Fruit fly (Drosophila melanogaster) whole organism, embryonic: ENCODE results near the gene mRpL28.

Source experiments
- Atf-2 ChIP-seq: fragments of 200-800 bp; sonication (Bioruptor generic); optimal IDR thresholded peaks from 2 replicates; lab custom pipeline; 2016; ENCODE audit warnings: missing biosample characterization, missing genetic modification characterization
- Bdp1 ChIP-seq: fragments of 200-800 bp; sonication (Bioruptor generic); optimal IDR thresholded peaks from 3 replicates; lab custom pipeline; 2016; ENCODE audit warnings: missing biosample characterization, missing genetic modification characterization
- Blimp-1 ChIP-seq: fragments of 200-800 bp; sonication (Bioruptor generic); optimal IDR thresholded peaks from 3 replicates; lab custom pipeline; 2018; ENCODE audit warnings: missing biosample characterization, missing genetic modification characterization, mild to moderate bottlenecking, moderate library complexity, missing genetic modification reagents
- CG10267 ChIP-seq: fragments of 200-800 bp; sonication (Bioruptor generic); optimal IDR thresholded peaks from 2 replicates; lab custom pipeline; 2018; ENCODE audit warnings: missing biosample characterization, mild to moderate bottlenecking, missing genetic modification characterization, moderate library complexity
- CG10543 ChIP-seq: fragments of 200-800 bp; sonication (Bioruptor generic); optimal IDR thresholded peaks from 3 replicates; lab custom pipeline; 2017; ENCODE audit warnings: missing biosample characterization, mild to moderate bottlenecking, missing genetic modification characterization, moderate library complexity
- CG10979 ChIP-seq: fragments of 200-800 bp; sonication (Bioruptor generic); optimal IDR thresholded peaks from 2 replicates; lab custom pipeline; 2018; ENCODE audit warnings: missing biosample characterization, mild to moderate bottlenecking, missing genetic modification characterization, moderate library complexity
- CG12155 ChIP-seq: fragments of 200-800 bp; sonication (Bioruptor generic); optimal IDR thresholded peaks from 3 replicates; lab custom pipeline; 2016; ENCODE audit warnings: missing biosample characterization, missing genetic modification characterization
- CG13123 ChIP-seq: fragments of 200-800 bp; sonication (Bioruptor generic); optimal IDR thresholded peaks from 2 replicates; lab custom pipeline; 2016; ENCODE audit warnings: missing biosample characterization, missing genetic modification characterization
- CG13424 ChIP-seq: fragments of 200-800 bp; sonication (Bioruptor generic); optimal IDR thresholded peaks from 2 replicates; lab custom pipeline; 2019; ENCODE audit warnings: missing biosample characterization, mild to moderate bottlenecking, missing genetic modification characterization, moderate library complexity
- CG13624 ChIP-seq: fragments of 200-800 bp; sonication (Bioruptor generic); optimal IDR thresholded peaks from 2 replicates; lab custom pipeline; 2016; ENCODE audit warnings: missing biosample characterization, missing genetic modification characterization
- CG13775 ChIP-seq: fragments of 200-800 bp; sonication (Bioruptor generic); optimal IDR thresholded peaks from 3 replicates; lab custom pipeline; 2017; ENCODE audit warnings: missing biosample characterization, mild to moderate bottlenecking, missing genetic modification characterization
- CG13894 ChIP-seq: fragments of 200-800 bp; sonication (Bioruptor generic); optimal IDR thresholded peaks from 3 replicates; lab custom pipeline; 2018; ENCODE audit warnings: missing biosample characterization, mild to moderate bottlenecking, missing genetic modification characterization, moderate library complexity
- CG1602 ChIP-seq: fragments of 200-800 bp; sonication (Bioruptor generic); optimal IDR thresholded peaks from 3 replicates; lab custom pipeline; 2016; ENCODE audit warnings: missing biosample characterization, missing genetic modification characterization
- CG17361 ChIP-seq: fragments of 200-800 bp; sonication (Bioruptor generic); IDR thresholded peaks from 3 replicates; pipeline ENCODE4 v1.3.6; 2022; ENCODE audit warnings: missing biosample characterization, missing genetic modification characterization
- CG17385 ChIP-seq: fragments of 200-800 bp; sonication (Bioruptor generic); optimal IDR thresholded peaks from 3 replicates; lab custom pipeline; 2018; ENCODE audit warnings: missing biosample characterization, mild to moderate bottlenecking, missing genetic modification characterization
- CG1792 ChIP-seq: fragments of 200-800 bp; sonication (Bioruptor generic); optimal IDR thresholded peaks from 2 replicates; lab custom pipeline; 2016; ENCODE audit warnings: missing biosample characterization, missing genetic modification characterization
- CG18262 ChIP-seq: fragments of 200-800 bp; optimal IDR thresholded peaks from 3 replicates; lab custom pipeline; 2019; ENCODE audit warnings: missing biosample characterization, mild to moderate bottlenecking, missing genetic modification characterization, moderate library complexity
- CG2889 ChIP-seq: fragments of 200-800 bp; sonication (Bioruptor generic); IDR thresholded peaks from 3 replicates; pipeline ENCODE4 v1.3.6; 2022; ENCODE audit warnings: missing biosample characterization, missing genetic modification characterization
- CG4328 ChIP-seq: fragments of 200-800 bp; sonication (Bioruptor generic); optimal IDR thresholded peaks from 3 replicates; lab custom pipeline; 2017; ENCODE audit warnings: missing biosample characterization, missing genetic modification reagents, missing genetic modification characterization
- CG4424 ChIP-seq: fragments of 200-800 bp; sonication (Bioruptor generic); optimal IDR thresholded peaks from 3 replicates; lab custom pipeline; 2016; ENCODE audit warnings: missing biosample characterization, missing genetic modification characterization
- CG4707 ChIP-seq: fragments of 200-800 bp; sonication (Bioruptor generic); optimal IDR thresholded peaks from 2 replicates; lab custom pipeline; 2018; ENCODE audit warnings: missing biosample characterization, mild to moderate bottlenecking, missing genetic modification characterization, moderate library complexity
- CG6813 ChIP-seq: fragments of 200-800 bp; sonication (Bioruptor generic); optimal IDR thresholded peaks from 2 replicates; lab custom pipeline; 2017; ENCODE audit warnings: missing biosample characterization, missing genetic modification characterization, mild to moderate bottlenecking, moderate library complexity, missing genetic modification reagents
- CG9932 ChIP-seq: fragments of 200-800 bp; sonication (Bioruptor generic); IDR thresholded peaks from 2 replicates; pipeline ENCODE4 v1.3.6; 2022; ENCODE audit warnings: missing biosample characterization, missing genetic modification characterization
- Ets97D ChIP-seq: fragments of 200-800 bp; sonication (Bioruptor generic); optimal IDR thresholded peaks from 3 replicates; lab custom pipeline; 2016; ENCODE audit warnings: missing biosample characterization, missing genetic modification characterization
- Fer1 ChIP-seq: fragments of 200-800 bp; sonication (Bioruptor generic); optimal IDR thresholded peaks from 2 replicates; lab custom pipeline; 2017; ENCODE audit warnings: missing biosample characterization, mild to moderate bottlenecking, missing genetic modification characterization
- Gsc ChIP-seq: fragments of 200-800 bp; sonication (Bioruptor generic); IDR thresholded peaks from 2 replicates; pipeline ENCODE4 v1.3.6; 2022; ENCODE audit warnings: missing biosample characterization, missing genetic modification characterization
- Mad ChIP-seq: fragments of 200-800 bp; sonication (Bioruptor generic); optimal IDR thresholded peaks from 2 replicates; lab custom pipeline; 2016; ENCODE audit warnings: missing biosample characterization, missing genetic modification characterization
- NFAT ChIP-seq: fragments of 200-800 bp; sonication (Bioruptor generic); IDR thresholded peaks from 2 replicates; pipeline ENCODE4 v1.3.6; 2022; ENCODE audit warnings: missing biosample characterization, missing genetic modification characterization
- PHDP ChIP-seq: fragments of 200-800 bp; sonication (Bioruptor generic); optimal IDR thresholded peaks from 3 replicates; lab custom pipeline; 2018; ENCODE audit warnings: missing biosample characterization, mild to moderate bottlenecking, missing genetic modification characterization, moderate library complexity
- Sry-β ChIP-seq: fragments of 200-800 bp; sonication (Bioruptor generic); optimal IDR thresholded peaks from 2 replicates; lab custom pipeline; 2018; ENCODE audit warnings: missing biosample characterization, mild to moderate bottlenecking, missing genetic modification characterization, moderate library complexity
- Usf ChIP-seq: fragments of 200-800 bp; sonication (Bioruptor generic); optimal IDR thresholded peaks from 2 replicates; lab custom pipeline; 2017; ENCODE audit warnings: missing genotype, missing biosample characterization, missing genetic modification characterization
- amos ChIP-seq: fragments of 200-800 bp; sonication (Bioruptor generic); IDR thresholded peaks from 2 replicates; pipeline ENCODE4 v1.3.6; 2022; ENCODE audit warnings: missing biosample characterization, missing genetic modification characterization; ENCODE audit not compliant: partially characterized antibody
- bigmax ChIP-seq: fragments of 200-800 bp; sonication (Bioruptor generic); optimal IDR thresholded peaks from 2 replicates; lab custom pipeline; 2018; ENCODE audit warnings: missing biosample characterization, mild to moderate bottlenecking, missing genetic modification characterization
- bsh ChIP-seq, 2 experiments: fragments of 200-800 bp; sonication (Bioruptor generic); optimal IDR thresholded peaks; 2 replicates each; lab custom pipeline; 2017 to 2018; ENCODE audit warnings: mild to moderate bottlenecking in 2 of 2, missing biosample characterization in 2 of 2, missing genetic modification characterization in 2 of 2, moderate library complexity in 1 of 2
- chinmo ChIP-seq: fragments of 200-800 bp; sonication (Bioruptor generic); IDR thresholded peaks from 4 replicates; pipeline ENCODE4 v1.3.6; 2022; ENCODE audit warnings: missing biosample characterization, missing genetic modification characterization; ENCODE audit not compliant: partially characterized antibody
- dmrt11E ChIP-seq: fragments of 200-800 bp; sonication (Bioruptor generic); optimal IDR thresholded peaks from 3 replicates; lab custom pipeline; 2018; ENCODE audit warnings: missing biosample characterization, mild to moderate bottlenecking, missing genetic modification characterization, moderate library complexity
- gce ChIP-seq: fragments of 200-800 bp; sonication (Bioruptor generic); IDR thresholded peaks from 3 replicates; pipeline ENCODE4 v1.3.6; 2022; ENCODE audit warnings: missing biosample characterization, missing genetic modification characterization
- lilli ChIP-seq: fragments of 200-800 bp; sonication (Bioruptor generic); optimal IDR thresholded peaks from 3 replicates; lab custom pipeline; 2016; ENCODE audit warnings: missing biosample characterization, missing genetic modification characterization
- luna ChIP-seq: fragments of 200-800 bp; sonication (Bioruptor generic); optimal IDR thresholded peaks from 2 replicates; lab custom pipeline; 2016; ENCODE audit warnings: missing biosample characterization, missing genetic modification characterization
- maf-S ChIP-seq: fragments of 200-800 bp; sonication (Bioruptor generic); optimal IDR thresholded peaks from 2 replicates; lab custom pipeline; 2016; ENCODE audit warnings: missing biosample characterization, missing genetic modification characterization
- mam ChIP-seq: fragments of 200-800 bp; sonication (Bioruptor generic); optimal IDR thresholded peaks from 3 replicates; lab custom pipeline; 2016; ENCODE audit warnings: missing biosample characterization, missing genetic modification characterization
- nerfin-1 ChIP-seq: fragments of 200-800 bp; sonication (Bioruptor generic); optimal IDR thresholded peaks from 3 replicates; lab custom pipeline; 2019; ENCODE audit warnings: missing biosample characterization, mild to moderate bottlenecking, missing genetic modification characterization, moderate library complexity
- nerfin-2 ChIP-seq: fragments of 200-800 bp; sonication (Bioruptor generic); IDR thresholded peaks from 2 replicates; pipeline ENCODE4 v1.3.6; 2022; ENCODE audit warnings: missing biosample characterization, missing genetic modification characterization; ENCODE audit not compliant: partially characterized antibody
- p53 ChIP-seq: fragments of 200-800 bp; sonication (Bioruptor generic); optimal IDR thresholded peaks from 2 replicates; lab custom pipeline; 2016; ENCODE audit warnings: missing biosample characterization, missing genetic modification characterization
- sna ChIP-seq: fragments of 200-800 bp; sonication (Bioruptor generic); IDR thresholded peaks from 2 replicates; pipeline ENCODE4 v1.3.6; 2022; ENCODE audit warnings: missing biosample characterization, missing genetic modification characterization; ENCODE audit not compliant: partially characterized antibody
- sug ChIP-seq: fragments of 200-800 bp; optimal IDR thresholded peaks from 2 replicates; lab custom pipeline; 2019; ENCODE audit warnings: missing biosample characterization, mild to moderate bottlenecking, missing genetic modification characterization, moderate library complexity
- unc-4 ChIP-seq: fragments of 200-800 bp; sonication (Bioruptor generic); IDR thresholded peaks from 2 replicates; pipeline ENCODE4 v1.3.6; 2022; ENCODE audit warnings: missing biosample characterization, missing genetic modification characterization; ENCODE audit not compliant: partially characterized antibody
- vnd ChIP-seq: fragments of 200-800 bp; sonication (Bioruptor generic); IDR thresholded peaks from 3 replicates; pipeline ENCODE4 v1.3.6; 2022; ENCODE audit warnings: missing biosample characterization, missing genetic modification characterization; ENCODE audit not compliant: partially characterized antibody

The mRpL28 gene

dm6 chr2L:5009306-5010030 lies 35.7 kb downstream of the mRpL28 start, which contains the start of gene Rtnl1 (continued):
- TF ChIP-seq sna (GFP tag; lab: Robert Waterston, UW), result peak; percentile 82
- TF ChIP-seq CG9932 (GFP tag; lab: Robert Waterston, UW), result peak; percentile 75
- TF ChIP-seq lilli (GFP tag; lab: Kevin White, UChicago), result peak; percentile 32
- peak; percentile 28 for TF ChIP-seq CG13424
- TF ChIP-seq CG10267 (tag; lab: Kevin White, UChicago), result peak; percentile 65
- TF ChIP-seq CG1602 (GFP tag; lab: Kevin White, UChicago), result no peak
- TF ChIP-seq CG4707 (GFP tag; lab: Kevin White, UChicago), result no peak
- TF ChIP-seq bsh (GFP tag; optimal IDR thresholded peaks at IDR 0.05; lab: Kevin White, UChicago), result no peak
- peak; percentile 9 for TF ChIP-seq Atf-2
- peak; percentile 28 for TF ChIP-seq Fer1 (GFP tag; lab: Kevin White, UChicago)
- TF ChIP-seq Sry-β (GFP tag; lab: Kevin White, UChicago), result peak; percentile 81
- peak; percentile 17 for TF ChIP-seq CG10979
- TF ChIP-seq Gsc (GFP tag; lab: Robert Waterston, UW), result no peak
- peak; percentile 80 for TF ChIP-seq vnd (GFP tag; lab: Robert Waterston, UW)
- peak; percentile 63 for TF ChIP-seq sug (tag; lab: Kevin White, UChicago)
- TF ChIP-seq CG18262 (tag; lab: Kevin White, UChicago), result peak; percentile 22
- no peak for TF ChIP-seq bigmax
- no peak for TF ChIP-seq Usf (GFP tag; lab: Kevin White, UChicago)
- TF ChIP-seq CG12155 (GFP tag; lab: Kevin White, UChicago), result peak; percentile 52
- peak; percentile 71 for TF ChIP-seq p53 (GFP tag; lab: Kevin White, UChicago)
- TF ChIP-seq CG17361, result peak; percentile 50; the same call in 1 of the 3 replicates
- TF ChIP-seq mam (GFP tag; lab: Kevin White, UChicago), result peak; percentile 32
- peak; percentile 96 for TF ChIP-seq amos (GFP tag; lab: Robert Waterston, UW)
- TF ChIP-seq CG13624 (GFP tag; lab: Kevin White, UChicago), result peak; percentile 71
- TF ChIP-seq maf-S (GFP tag; lab: Kevin White, UChicago), result peak; percentile 2
- TF ChIP-seq CG6813, result no peak
- no peak for TF ChIP-seq CG2889 (GFP tag; lab: Robert Waterston, UW)
- peak; percentile 53; the same call in 1 of the 2 replicates for TF ChIP-seq NFAT (GFP tag; lab: Robert Waterston, UW)
- peak; percentile 24 for TF ChIP-seq CG4424
- no peak for TF ChIP-seq PHDP
- TF ChIP-seq unc-4, result peak; percentile 94
- TF ChIP-seq nerfin-2, result peak; percentile 42; the same call in 1 of the 2 replicates
- no peak for TF ChIP-seq CG4328 (GFP tag; lab: Kevin White, UChicago)
- no peak for TF ChIP-seq Bdp1 (GFP tag; lab: Kevin White, UChicago)
- TF ChIP-seq dmrt11E (tag; lab: Kevin White, UChicago), result peak; percentile 18
- TF ChIP-seq CG13894, result peak; percentile 47
- TF ChIP-seq Ets97D (GFP tag; lab: Kevin White, UChicago), result peak; percentile 86
- no peak for TF ChIP-seq CG17385 (GFP tag; lab: Kevin White, UChicago)
- peak; percentile 45 for TF ChIP-seq luna (GFP tag; lab: Kevin White, UChicago)
- TF ChIP-seq chinmo, result peak; percentile 99
- TF ChIP-seq CG13775 (GFP tag; lab: Kevin White, UChicago), result no peak
- peak; percentile 16 for TF ChIP-seq nerfin-1 (tag; lab: Kevin White, UChicago)
- no peak for TF ChIP-seq CG13123 (GFP tag; lab: Kevin White, UChicago)
- TF ChIP-seq CG1792 (GFP tag; lab: Kevin White, UChicago), result peak; percentile 10
- no peak for TF ChIP-seq Blimp-1 (GFP tag; lab: Kevin White, UChicago)
- TF ChIP-seq gce (GFP tag; lab: Robert Waterston, UW), result no peak
- peak; percentile 6 for TF ChIP-seq CG10543 (GFP tag; lab: Kevin White, UChicago)
- peak; percentile 35 for TF ChIP-seq Mad (GFP tag; lab: Kevin White, UChicago)
